Worm (Caenorhabditis elegans): Measurements from ENCODE around the gene cutl-1.

cutl-1 gene

ce11 chrV:13380178-13380577 lies 25.7 kb downstream of the cutl-1 start, which contains the start of gene ifbp-1:
TSS of gene ifbp-1 (minus strand) at chrV:13380262.
- TF ChIP-seq ceh-82 (tag; optimal IDR thresholded peaks at IDR 0.05) (no peak), nhr-21 (tag; optimal IDR thresholded peaks at IDR 0.05) (peak; percentile 71), sma-3 (GFP tag; optimal IDR thresholded peaks at IDR 0.05) (peak; percentile 84), crh-2 (tag; optimal IDR thresholded peaks at IDR 0.05) (peak; percentile 73), nhr-25 (tag; optimal IDR thresholded peaks at IDR 0.05) (peak; percentile 98), F13H6.1 (tag; optimal IDR thresholded peaks at IDR 0.05) (peak; percentile 36), snpc-4 (tag; optimal IDR thresholded peaks at IDR 0.05) (no peak), gmeb-1 (tag; optimal IDR thresholded peaks at IDR 0.05) (peak; percentile 67), lsy-2 (tag; optimal IDR thresholded peaks at IDR 0.05) (peak in 1 of 2 experiments; percentile 28), mdl-1 (tag; optimal IDR thresholded peaks at IDR 0.05) (peak; percentile 36 to 59), lin-39 (tag; optimal IDR thresholded peaks at IDR 0.05) (no peak), ceh-16 (tag; optimal IDR thresholded peaks at IDR 0.05) (peak; percentile 68), sem-4 (tag; optimal IDR thresholded peaks at IDR 0.05) (peak; percentile 31), egl-27 (tag; optimal IDR thresholded peaks at IDR 0.05) (peak; percentile 89), fos-1 (tag; optimal IDR thresholded peaks at IDR 0.05) (peak; percentile 45), blmp-1 (tag; optimal IDR thresholded peaks at IDR 0.05; ENCODE audit: insufficient read depth) (peak; percentile 77), Y55F3AM.14 (GFP tag; optimal IDR thresholded peaks at IDR 0.05) (peak; percentile 0), nhr-10 (tag; optimal IDR thresholded peaks at IDR 0.05) (no peak), sma-9 (GFP tag; optimal IDR thresholded peaks at IDR 0.05) (peak; percentile 90), sma-9 (tag; optimal IDR thresholded peaks at IDR 0.05) (no peak), ztf-4 (tag; optimal IDR thresholded peaks at IDR 0.05) (peak; percentile 52), R02D3.7 (tag; optimal IDR thresholded peaks at IDR 0.05) (no peak), nhr-129 (tag; optimal IDR thresholded peaks at IDR 0.05) (peak; percentile 65), lin-13 (GFP tag; optimal IDR thresholded peaks at IDR 0.05) (peak; percentile 25), ama-1 (optimal IDR thresholded peaks at IDR 0.05) (no peak)

ce11 chrV:13377130-13377529 lies 28.8 kb downstream of the cutl-1 start:
- TF ChIP-seq Y55F3AM.14 (GFP tag; optimal IDR thresholded peaks at IDR 0.05), result no peak
- TF ChIP-seq sem-4 (tag; optimal IDR thresholded peaks at IDR 0.05), result no peak
- TF ChIP-seq nhr-23 (tag; optimal IDR thresholded peaks at IDR 0.05), result no peak
- no peak for TF ChIP-seq ceh-82 (tag; optimal IDR thresholded peaks at IDR 0.05)
- TF ChIP-seq unc-39 (tag; optimal IDR thresholded peaks at IDR 0.05), result no peak
- no peak for TF ChIP-seq elt-3 (tag; optimal IDR thresholded peaks at IDR 0.05)
- TF ChIP-seq crh-2 (tag; optimal IDR thresholded peaks at IDR 0.05), result peak; percentile 85
- TF ChIP-seq mab-5 (tag; optimal IDR thresholded peaks at IDR 0.05), result no peak
- no peak for TF ChIP-seq ZK546.5 (tag; optimal IDR thresholded peaks at IDR 0.05)
- TF ChIP-seq F13H6.1 (tag; optimal IDR thresholded peaks at IDR 0.05), result peak; percentile 25
- TF ChIP-seq ztf-1 (GFP tag; conservative IDR thresholded peaks at IDR 0.05), result no peak
- TF ChIP-seq nhr-21 (tag; optimal IDR thresholded peaks at IDR 0.05), result no peak
- peak; percentile 51 for TF ChIP-seq sma-9 (GFP tag; optimal IDR thresholded peaks at IDR 0.05)
- no peak for TF ChIP-seq sma-9 (tag; optimal IDR thresholded peaks at IDR 0.05)
- peak; percentile 27 for TF ChIP-seq gmeb-1 (tag; optimal IDR thresholded peaks at IDR 0.05)
- peak; percentile 55 for TF ChIP-seq fos-1 (tag; optimal IDR thresholded peaks at IDR 0.05)
- TF ChIP-seq egl-27 (tag; optimal IDR thresholded peaks at IDR 0.05), result no peak

- TF ChIP-seq mbf-1 (tag; optimal IDR thresholded peaks at IDR 0.05) (no peak), ztf-1 (GFP tag; conservative IDR thresholded peaks at IDR 0.05) (no peak), nhr-12 (tag; optimal IDR thresholded peaks at IDR 0.05) (no peak), egl-27 (tag; optimal IDR thresholded peaks at IDR 0.05) (peak; percentile 59), unc-62 (GFP tag; optimal IDR thresholded peaks at IDR 0.05) (no peak), fos-1 (tag; optimal IDR thresholded peaks at IDR 0.05) (peak; percentile 24), sem-4 (tag; optimal IDR thresholded peaks at IDR 0.05) (no peak), snpc-4 (tag; optimal IDR thresholded peaks at IDR 0.05) (no peak), ama-1 (optimal IDR thresholded peaks at IDR 0.05) (no peak), aly-2 (tag; optimal IDR thresholded peaks at IDR 0.05) (no peak), ztf-4 (tag; optimal IDR thresholded peaks at IDR 0.05) (no peak), F13H6.1 (tag; optimal IDR thresholded peaks at IDR 0.05) (peak; percentile 62), nhr-77 (tag; optimal IDR thresholded peaks at IDR 0.05) (no peak), skn-1 (tag; optimal IDR thresholded peaks at IDR 0.05) (no peak), lin-11 (tag; optimal IDR thresholded peaks at IDR 0.05) (no peak), sma-9 (GFP tag; optimal IDR thresholded peaks at IDR 0.05) (peak; percentile 43), sma-9 (tag; optimal IDR thresholded peaks at IDR 0.05) (no peak), nhr-23 (tag; optimal IDR thresholded peaks at IDR 0.05) (no peak), nhr-10 (tag; optimal IDR thresholded peaks at IDR 0.05) (no peak), unc-55 (GFP tag; optimal IDR thresholded peaks at IDR 0.05) (no peak), nhr-25 (tag; optimal IDR thresholded peaks at IDR 0.05) (peak; percentile 79), crh-2 (tag; optimal IDR thresholded peaks at IDR 0.05) (no peak), lin-39 (tag; optimal IDR thresholded peaks at IDR 0.05) (no peak), ceh-16 (tag; optimal IDR thresholded peaks at IDR 0.05) (peak; percentile 68), lin-13 (GFP tag; optimal IDR thresholded peaks at IDR 0.05) (peak; percentile 7), zag-1 (tag; optimal IDR thresholded peaks at IDR 0.05) (no peak), sma-3 (GFP tag; optimal IDR thresholded peaks at IDR 0.05) (peak; percentile 17), R02D3.7 (tag; optimal IDR thresholded peaks at IDR 0.05) (no peak), lsy-2 (tag; optimal IDR thresholded peaks at IDR 0.05) (peak in 1 of 2 experiments; percentile 15), nhr-21 (tag; optimal IDR thresholded peaks at IDR 0.05) (no peak), Y55F3AM.14 (GFP tag; optimal IDR thresholded peaks at IDR 0.05) (no peak), alr-1 (tag; optimal IDR thresholded peaks at IDR 0.05) (no peak), gmeb-1 (tag; optimal IDR thresholded peaks at IDR 0.05) (no peak), C34F6.9 (tag; optimal IDR thresholded peaks at IDR 0.05) (no peak), nhr-11 (tag; optimal IDR thresholded peaks at IDR 0.05) (no peak), ztf-11 (tag; optimal IDR thresholded peaks at IDR 0.05) (no peak), unc-39 (tag; optimal IDR thresholded peaks at IDR 0.05) (no peak), ceh-82 (tag; optimal IDR thresholded peaks at IDR 0.05) (no peak), nhr-6 (tag; optimal IDR thresholded peaks at IDR 0.05) (no peak), elt-3 (tag; optimal IDR thresholded peaks at IDR 0.05) (no peak), ZK546.5 (tag; optimal IDR thresholded peaks at IDR 0.05) (no peak)
Observed at ce11 chrV:13375861-13376260, 30.1 kb downstream of the cutl-1 start.

All from whole organism, L2 larva.